Worm (Caenorhabditis elegans) whole organism, young adult: ENCODE measurements around the gene gnrr-2.

ENCODE experiments used
- F22D6.2 ChIP-seq: sonication (generic microtip); optimal IDR thresholded peaks from 2 replicates; lab custom pipeline; 2016; ENCODE audit warnings: mild to moderate bottlenecking, missing genetic modification characterization, missing compliant biosample characterization
- ama-1 ChIP-seq, 3 experiments: fragments of 150-350 bp in 1 of 3; sonication (generic microtip) in 2 of 3; optimal IDR thresholded peaks; 2 replicates each; lab custom pipeline; 2014 to 2018; ENCODE audit warnings: missing biosample characterization in 2 of 3, missing genetic modification characterization in 2 of 3, missing genetic modification reagents in 2 of 3
- efl-1 ChIP-seq: fragments of 150-350 bp; optimal IDR thresholded peaks from 2 replicates; lab custom pipeline; 2014; ENCODE audit warnings: missing biosample characterization, missing genetic modification reagents, missing genetic modification characterization
- sdz-38 ChIP-seq: sonication (generic microtip); optimal IDR thresholded peaks from 2 replicates; lab custom pipeline; 2016; ENCODE audit warnings: missing genotype, missing genetic modification characterization, missing compliant biosample characterization
- snpc-4 ChIP-seq, 5 experiments: fragments of 150-350 bp in 1 of 5; sonication (generic microtip) in 4 of 5; optimal IDR thresholded peaks; 2 replicates each; lab custom pipeline; 2014 to 2018; ENCODE audit warnings: missing genetic modification characterization in 5 of 5, missing biosample characterization in 3 of 5, antibody characterized with exemption in 2 of 5, mild to moderate bottlenecking in 2 of 5, missing compliant biosample characterization in 2 of 5, missing genotype in 2 of 5, moderate library complexity in 2 of 5, missing genetic modification reagents in 1 of 5
- zfh-2 ChIP-seq: fragments of 200-800 bp; sonication (Bioruptor generic); conservative IDR thresholded peaks from 2 replicates; pipeline ENCODE4 v1.3.6; 2022; ENCODE audit warnings: missing genetic modification reagents, missing genetic modification characterization, missing compliant biosample characterization

DNA sequence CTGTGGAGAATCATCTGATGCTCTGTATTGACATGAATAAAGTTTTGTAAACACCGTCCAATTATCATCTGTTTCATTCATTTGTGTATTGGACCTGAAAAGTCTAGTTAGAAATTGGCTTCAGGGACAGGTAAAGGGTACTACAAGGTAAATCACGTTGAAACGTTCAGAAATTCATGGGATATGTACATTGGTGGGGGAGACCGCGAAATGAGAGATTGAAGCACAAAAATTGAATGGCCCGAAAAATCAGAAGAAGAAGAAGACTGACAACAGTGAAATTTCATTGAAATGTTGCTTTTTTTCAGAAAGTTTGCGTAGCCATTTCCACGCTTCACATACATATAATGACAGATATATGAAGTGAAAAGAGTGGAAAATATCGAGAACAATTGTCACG lies 29.9 kb upstream of the gnrr-2 start, which contains the start of gene npr-43:
- no peak for TF ChIP-seq F22D6.2 (tag; lab: Kevin White, UChicago)
- TF ChIP-seq ama-1 (optimal IDR thresholded peaks at IDR 0.05; lab: Kevin White, UChicago) = no peak
- TF ChIP-seq ama-1 (GFP tag; optimal IDR thresholded peaks at IDR 0.05; lab: Kevin White, UChicago) = no peak
- no peak for TF ChIP-seq snpc-4 (GFP tag; optimal IDR thresholded peaks at IDR 0.05; lab: Kevin White, UChicago)
- no peak for TF ChIP-seq snpc-4 (tag; optimal IDR thresholded peaks at IDR 0.05; lab: Kevin White, UChicago)
- no peak for TF ChIP-seq sdz-38 (tag; lab: Kevin White, UChicago)
- no peak for TF ChIP-seq zfh-2 (GFP tag; lab: Robert Waterston, UW)
- no peak for TF ChIP-seq efl-1
